Fruit fly (Drosophila melanogaster) whole organism, embryonic: ENCODE data around the gene RpS2.

Source experiments
- Atf3 ChIP-seq: fragments of 200-800 bp; sonication (Bioruptor generic); optimal IDR thresholded peaks from 3 replicates; lab custom pipeline; 2016; ENCODE audit warnings: missing biosample characterization, missing genetic modification characterization
- Awh ChIP-seq: fragments of 200-800 bp; sonication (Bioruptor generic); IDR thresholded peaks from 2 replicates; pipeline ENCODE4, ENCODE4 v1.3.6; 2022; ENCODE audit warnings: missing biosample characterization, missing genetic modification characterization
- Bgb ChIP-seq: fragments of 200-800 bp; sonication (Bioruptor generic); IDR thresholded peaks from 2 replicates; pipeline ENCODE4 v1.3.6; 2022; ENCODE audit warnings: missing biosample characterization, missing genetic modification characterization; ENCODE audit not compliant: partially characterized antibody
- CG10959 ChIP-seq: fragments of 200-800 bp; sonication (Bioruptor generic); IDR thresholded peaks from 2 replicates; pipeline ENCODE4 v1.3.6; 2022; ENCODE audit warnings: missing biosample characterization, missing genetic modification characterization
- CG11247 ChIP-seq: fragments of 200-800 bp; sonication (Bioruptor generic); IDR thresholded peaks from 2 replicates; pipeline ENCODE4 v1.3.6; 2022; ENCODE audit warnings: missing biosample characterization, missing genetic modification characterization
- CG11456 ChIP-seq: fragments of 200-800 bp; sonication (Bioruptor generic); IDR thresholded peaks from 3 replicates; pipeline ENCODE4 v1.3.6; 2022; ENCODE audit warnings: missing biosample characterization, missing genetic modification characterization
- CG12104 ChIP-seq: fragments of 200-800 bp; sonication (Bioruptor generic); optimal IDR thresholded peaks from 3 replicates; lab custom pipeline; 2016; ENCODE audit warnings: missing biosample characterization, missing genetic modification characterization
- CG12236 ChIP-seq: fragments of 200-800 bp; sonication (Bioruptor generic); optimal IDR thresholded peaks from 2 replicates; lab custom pipeline; 2016; ENCODE audit warnings: missing biosample characterization, missing genetic modification characterization
- CG13894 ChIP-seq: fragments of 200-800 bp; sonication (Bioruptor generic); optimal IDR thresholded peaks from 3 replicates; lab custom pipeline; 2018; ENCODE audit warnings: missing biosample characterization, mild to moderate bottlenecking, missing genetic modification characterization, moderate library complexity
- CG14014 ChIP-seq: fragments of 200-800 bp; sonication (Bioruptor generic); IDR thresholded peaks from 2 replicates; pipeline ENCODE4 v1.3.6; 2022; ENCODE audit warnings: missing biosample characterization, missing genetic modification characterization
- CG14710 ChIP-seq: fragments of 200-800 bp; sonication (Bioruptor generic); optimal IDR thresholded peaks from 3 replicates; lab custom pipeline; 2019; ENCODE audit warnings: missing biosample characterization, mild to moderate bottlenecking, missing genetic modification characterization, moderate library complexity
- CG1529 ChIP-seq: fragments of 200-800 bp; sonication (Bioruptor generic); optimal IDR thresholded peaks from 3 replicates; lab custom pipeline; 2018; ENCODE audit warnings: missing biosample characterization, missing genetic modification characterization
- CG1647 ChIP-seq: fragments of 200-800 bp; sonication (Bioruptor generic); optimal IDR thresholded peaks from 3 replicates; lab custom pipeline; 2016; ENCODE audit warnings: missing biosample characterization, missing genetic modification characterization
- CG30403 ChIP-seq: fragments of 200-800 bp; sonication (Bioruptor generic); optimal IDR thresholded peaks from 3 replicates; lab custom pipeline; 2016; ENCODE audit warnings: missing biosample characterization, missing genetic modification characterization
- CG3065 ChIP-seq: fragments of 200-800 bp; sonication (Bioruptor generic); optimal IDR thresholded peaks from 2 replicates; lab custom pipeline; 2016; ENCODE audit warnings: missing biosample characterization, missing genetic modification characterization
- CG32772 ChIP-seq: fragments of 200-800 bp; sonication (Bioruptor generic); IDR thresholded peaks from 2 replicates; pipeline ENCODE4 v1.3.6; 2022; ENCODE audit warnings: missing biosample characterization, missing genetic modification characterization
- CG33557 ChIP-seq: fragments of 200-800 bp; sonication (Bioruptor generic); optimal IDR thresholded peaks from 2 replicates; lab custom pipeline; 2019; ENCODE audit warnings: missing biosample characterization, mild to moderate bottlenecking, missing genetic modification characterization, moderate library complexity
- CG3726 ChIP-seq: fragments of 200-800 bp; sonication (Bioruptor generic); IDR thresholded peaks from 3 replicates; pipeline ENCODE4, ENCODE4 v1.3.6; 2022; ENCODE audit warnings: missing biosample characterization, missing genetic modification characterization
- CG4328 ChIP-seq: fragments of 200-800 bp; sonication (Bioruptor generic); optimal IDR thresholded peaks from 3 replicates; lab custom pipeline; 2017; ENCODE audit warnings: missing biosample characterization, missing genetic modification reagents, missing genetic modification characterization
- CG6683 ChIP-seq: fragments of 200-800 bp; sonication (Bioruptor generic); optimal IDR thresholded peaks from 2 replicates; lab custom pipeline; 2017; ENCODE audit warnings: missing biosample characterization, mild to moderate bottlenecking, missing genetic modification characterization, missing genetic modification reagents
- CG7963 ChIP-seq: fragments of 200-800 bp; sonication (Bioruptor generic); IDR thresholded peaks from 3 replicates; pipeline ENCODE4 v1.3.6; 2022; ENCODE audit warnings: missing biosample characterization, missing genetic modification characterization; ENCODE audit not compliant: partially characterized antibody
- CG8089 ChIP-seq: fragments of 200-800 bp; sonication (Bioruptor generic); optimal IDR thresholded peaks from 3 replicates; lab custom pipeline; 2016; ENCODE audit warnings: missing biosample characterization, missing genetic modification characterization
- CG8290 ChIP-seq, 3 experiments: fragments of 200-800 bp; sonication (Bioruptor generic); optimal IDR thresholded peaks; 2 replicates each; lab custom pipeline; 2016 to 2019; ENCODE audit warnings: missing biosample characterization in 3 of 3, missing genetic modification characterization in 3 of 3, mild to moderate bottlenecking in 2 of 3, moderate library complexity in 1 of 3
- Deaf1 ChIP-seq: fragments of 200-800 bp; optimal IDR thresholded peaks from 3 replicates; lab custom pipeline; 2019; ENCODE audit warnings: missing biosample characterization, mild to moderate bottlenecking, missing genetic modification characterization, moderate library complexity
- Dek ChIP-seq: fragments of 200-800 bp; sonication (Bioruptor generic); optimal IDR thresholded peaks from 3 replicates; lab custom pipeline; 2019; ENCODE audit warnings: missing biosample characterization, mild to moderate bottlenecking, missing genetic modification characterization, moderate library complexity
- Dip2 ChIP-seq: fragments of 200-800 bp; sonication (Bioruptor generic); IDR thresholded peaks from 2 replicates; pipeline ENCODE4 v1.3.6; 2022; ENCODE audit warnings: missing biosample characterization, missing genetic modification characterization
- Kr ChIP-seq: fragments of 200-800 bp; sonication (Bioruptor generic); optimal IDR thresholded peaks from 2 replicates; lab custom pipeline; 2017; ENCODE audit warnings: missing biosample characterization, mild to moderate bottlenecking, missing genetic modification characterization
- Mad ChIP-seq: fragments of 200-800 bp; sonication (Bioruptor generic); optimal IDR thresholded peaks from 2 replicates; lab custom pipeline; 2016; ENCODE audit warnings: missing biosample characterization, missing genetic modification characterization
- Max ChIP-seq: fragments of 200-800 bp; sonication (Bioruptor generic); optimal IDR thresholded peaks from 2 replicates; lab custom pipeline; 2016; ENCODE audit warnings: missing biosample characterization, mild to moderate bottlenecking, missing genetic modification characterization
- NC2α ChIP-seq: fragments of 200-800 bp; sonication (Bioruptor generic); optimal IDR thresholded peaks from 2 replicates; lab custom pipeline; 2016; ENCODE audit warnings: missing biosample characterization, missing genetic modification characterization
- Neu2 ChIP-seq: fragments of 200-800 bp; sonication (Bioruptor generic); optimal IDR thresholded peaks from 3 replicates; lab custom pipeline; 2016; ENCODE audit warnings: missing biosample characterization, missing genetic modification characterization, borderline replicate concordance
- Sox102F ChIP-seq: fragments of 200-800 bp; sonication (Bioruptor generic); optimal IDR thresholded peaks from 2 replicates; lab custom pipeline; 2018; ENCODE audit warnings: missing biosample characterization, mild to moderate bottlenecking, missing genetic modification characterization, moderate library complexity
- Xrp1 ChIP-seq: fragments of 200-800 bp; sonication (Bioruptor generic); IDR thresholded peaks from 2 replicates; pipeline ENCODE4 v1.3.6; 2022; ENCODE audit warnings: missing biosample characterization, missing genetic modification characterization
- amos ChIP-seq: fragments of 200-800 bp; sonication (Bioruptor generic); IDR thresholded peaks from 2 replicates; pipeline ENCODE4 v1.3.6; 2022; ENCODE audit warnings: missing biosample characterization, missing genetic modification characterization; ENCODE audit not compliant: partially characterized antibody
- bbx ChIP-seq: fragments of 200-800 bp; sonication (Bioruptor generic); IDR thresholded peaks from 2 replicates; pipeline ENCODE4 v1.3.6; 2022; ENCODE audit warnings: missing biosample characterization, missing genetic modification characterization; ENCODE audit not compliant: partially characterized antibody
- br ChIP-seq: fragments of >200 bp; optimal IDR thresholded peaks from 2 replicates; lab custom pipeline; 2017
- cad ChIP-seq: fragments of >200 bp; optimal IDR thresholded peaks from 2 replicates; lab custom pipeline; 2017; ENCODE audit warnings: missing biosample characterization, missing genetic modification characterization
- crp ChIP-seq, 2 experiments: fragments of 200-800 bp; sonication (Bioruptor generic); optimal IDR thresholded peaks; 2 replicates in 1 of 2; 3 replicates in 1 of 2; lab custom pipeline; 2017; ENCODE audit warnings: missing biosample characterization in 2 of 2, missing genetic modification characterization in 2 of 2, mild to moderate bottlenecking in 1 of 2, moderate library complexity in 1 of 2
- dan ChIP-seq: fragments of 200-800 bp; sonication (Bioruptor generic); IDR thresholded peaks from 2 replicates; pipeline ENCODE4 v1.3.6; 2022; ENCODE audit warnings: missing biosample characterization, missing genetic modification characterization
- dimm ChIP-seq: fragments of 200-800 bp; sonication (Bioruptor generic); IDR thresholded peaks from 2 replicates; pipeline ENCODE4 v1.3.6; 2022; ENCODE audit warnings: missing biosample characterization, missing genetic modification characterization
- gcm ChIP-seq: fragments of 200-800 bp; sonication (Bioruptor generic); optimal IDR thresholded peaks from 2 replicates; lab custom pipeline; 2019; ENCODE audit warnings: missing biosample characterization, mild to moderate bottlenecking, missing genetic modification characterization, moderate library complexity
- hbn ChIP-seq: fragments of 200-800 bp; sonication (Bioruptor generic); IDR thresholded peaks from 2 replicates; pipeline ENCODE4 v1.3.6; 2022; ENCODE audit warnings: missing biosample characterization, missing genetic modification characterization; ENCODE audit not compliant: partially characterized antibody
- ind ChIP-seq: fragments of 200-800 bp; sonication (Bioruptor generic); optimal IDR thresholded peaks from 3 replicates; lab custom pipeline; 2016; ENCODE audit warnings: missing biosample characterization, missing genetic modification characterization
- maf-S ChIP-seq: fragments of 200-800 bp; sonication (Bioruptor generic); optimal IDR thresholded peaks from 2 replicates; lab custom pipeline; 2016; ENCODE audit warnings: missing biosample characterization, missing genetic modification characterization
- nau ChIP-seq: fragments of 200-800 bp; sonication (Bioruptor generic); optimal IDR thresholded peaks from 3 replicates; lab custom pipeline; 2017; ENCODE audit warnings: missing biosample characterization, mild to moderate bottlenecking, missing genetic modification characterization, missing genetic modification reagents
- otp ChIP-seq: fragments of 200-800 bp; sonication (Bioruptor generic); IDR thresholded peaks from 3 replicates; pipeline ENCODE4, ENCODE4 v1.3.6; 2022; ENCODE audit warnings: missing biosample characterization, missing genetic modification characterization
- p53 ChIP-seq: fragments of 200-800 bp; sonication (Bioruptor generic); optimal IDR thresholded peaks from 2 replicates; lab custom pipeline; 2016; ENCODE audit warnings: missing biosample characterization, missing genetic modification characterization
- row ChIP-seq: fragments of 200-800 bp; sonication (Bioruptor generic); IDR thresholded peaks from 3 replicates; pipeline ENCODE4 v1.3.6; 2022; ENCODE audit warnings: missing biosample characterization, missing genetic modification characterization
- sc ChIP-seq, 3 experiments: fragments of >200 bp in 2 of 3; fragments of 200-800 bp in 1 of 3; sonication (Bioruptor generic) in 1 of 3; optimal IDR thresholded peaks; 2 replicates in 2 of 3; 3 replicates in 1 of 3; lab custom pipeline; 2017; ENCODE audit warnings: mild to moderate bottlenecking in 1 of 3, missing biosample characterization in 1 of 3, missing genetic modification characterization in 1 of 3, missing genetic modification reagents in 1 of 3
- usp ChIP-seq: fragments of >200 bp; optimal IDR thresholded peaks from 2 replicates; lab custom pipeline; 2017; ENCODE audit warnings: missing biosample characterization, missing genetic modification characterization
- zen2 ChIP-seq: fragments of 200-800 bp; sonication (Bioruptor generic); IDR thresholded peaks from 3 replicates; pipeline ENCODE4 v1.3.6; 2022; ENCODE audit warnings: missing biosample characterization, missing genetic modification characterization; ENCODE audit not compliant: partially characterized antibody

RpS2 gene

DNA sequence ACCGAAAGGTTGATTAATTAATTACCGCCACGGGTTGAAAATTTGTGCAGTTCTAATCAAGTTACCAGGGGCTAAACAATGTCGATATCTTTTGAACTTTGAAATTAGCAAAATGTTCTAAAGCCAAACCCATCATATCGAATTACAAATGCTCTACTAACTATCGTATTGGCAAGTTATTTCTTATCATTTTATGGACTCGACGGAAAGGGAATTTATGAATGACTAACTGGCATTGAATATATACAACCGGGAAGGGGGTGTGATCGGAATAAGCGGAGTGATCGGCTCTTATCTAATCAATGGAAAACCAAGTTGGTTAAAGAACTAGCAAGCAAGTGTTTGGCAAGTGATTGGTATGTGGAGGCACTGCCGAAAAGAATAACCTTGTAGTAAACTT is 46.2 kb upstream of the RpS2 start (continued):
- TF ChIP-seq Xrp1 (GFP tag; lab: Robert Waterston, UW) (no peak), bbx (GFP tag; lab: Robert Waterston, UW) (no peak), otp (GFP tag; lab: Robert Waterston, UW) (no peak), Neu2 (GFP tag; lab: Kevin White, UChicago) (no peak), Kr (GFP tag; lab: Kevin White, UChicago) (no peak), CG12236 (GFP tag; lab: Kevin White, UChicago) (no peak), maf-S (GFP tag; lab: Kevin White, UChicago) (peak; percentile 3), CG13894 (tag; lab: Kevin White, UChicago) (peak; percentile 9), CG1529 (GFP tag; lab: Kevin White, UChicago) (no peak), amos (no peak), CG6683 (no peak), zen2 (GFP tag; lab: Robert Waterston, UW) (no peak), cad (no peak), dimm (no peak), Mad (no peak), CG33557 (GFP tag; lab: Kevin White, UChicago) (no peak), CG4328 (GFP tag; lab: Kevin White, UChicago) (no peak), nau (GFP tag; lab: Kevin White, UChicago) (no peak), CG3065 (GFP tag; lab: Kevin White, UChicago) (no peak), usp (GFP tag; lab: Kevin White, UChicago) (no peak), CG14710 (tag; lab: Kevin White, UChicago) (no peak), dan (GFP tag; lab: Robert Waterston, UW) (no peak), NC2α (GFP tag; lab: Kevin White, UChicago) (no peak), Atf3 (GFP tag; lab: Kevin White, UChicago) (no peak), CG14014 (no peak), CG30403 (GFP tag; lab: Kevin White, UChicago) (no peak), gcm (GFP tag; lab: Kevin White, UChicago) (no peak), Awh (no peak), CG32772 (no peak), CG11247 (GFP tag; lab: Robert Waterston, UW) (no peak), CG3726 (GFP tag; lab: Robert Waterston, UW) (no peak), CG7963 (GFP tag; lab: Robert Waterston, UW) (no peak), CG8089 (GFP tag; lab: Kevin White, UChicago) (no peak), sc (optimal IDR thresholded peaks at IDR 0.05; lab: Kevin White, UChicago) (no peak), sc (GFP tag; optimal IDR thresholded peaks at IDR 0.05; lab: Kevin White, UChicago) (no peak), ind (GFP tag; lab: Kevin White, UChicago) (no peak), Deaf1 (tag; lab: Kevin White, UChicago) (peak; percentile 39), crp (GFP tag; optimal IDR thresholded peaks at IDR 0.05; lab: Kevin White, UChicago) (no peak), row (GFP tag; lab: Robert Waterston, UW) (peak; percentile 76), Dek (peak; percentile 7), p53 (GFP tag; lab: Kevin White, UChicago) (no peak), CG8290 (GFP tag; optimal IDR thresholded peaks at IDR 0.05; lab: Kevin White, UChicago) (no peak), CG8290 (tag; optimal IDR thresholded peaks at IDR 0.05; lab: Kevin White, UChicago) (peak in 1 of 2 experiments; percentile 85), Dip2 (GFP tag; lab: Robert Waterston, UW) (no peak), Sox102F (GFP tag; lab: Kevin White, UChicago) (no peak), CG10959 (GFP tag; lab: Robert Waterston, UW) (no peak), CG12104 (no peak), Max (GFP tag; lab: Kevin White, UChicago) (no peak), Bgb (GFP tag; lab: Robert Waterston, UW) (no peak), hbn (GFP tag; lab: Robert Waterston, UW) (no peak), CG1647 (GFP tag; lab: Kevin White, UChicago) (no peak), CG11456 (no peak), br (lab: Kevin White, UChicago) (no peak)
